Worm (Caenorhabditis elegans): ENCODE results near the gene T06A1.5.

Gene T06A1.5

DNA sequence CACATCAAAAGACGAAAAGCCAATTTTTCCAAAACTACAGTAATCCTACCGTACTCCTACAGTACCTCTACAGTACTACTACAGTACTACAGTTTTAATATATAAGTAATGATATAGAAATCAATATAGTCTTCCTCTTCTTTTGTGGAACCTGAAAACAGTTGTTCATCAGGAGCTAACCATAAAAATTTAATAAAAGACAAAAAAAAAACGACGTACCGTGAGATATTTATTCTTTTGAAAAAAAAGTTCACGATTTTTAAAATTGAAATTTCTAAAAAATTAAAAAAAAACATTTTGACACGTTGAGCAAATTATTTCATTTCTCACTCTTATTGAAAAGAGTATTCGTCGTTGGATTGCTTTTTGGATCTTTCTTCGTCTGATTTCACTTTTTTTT is 15.9 kb upstream of the T06A1.5 start, which contains the start of gene Y32G9A.3:
Y32G9A.3 (plus strand) TSS at position 301 of the 400 bp plus-strand sequence.
- TF ChIP-seq ztf-29 (GFP tag; IDR thresholded peaks at IDR 0.05) (no peak), ztf-23 (GFP tag; IDR thresholded peaks at IDR 0.05) (no peak), klf-2 (GFP tag; conservative IDR thresholded peaks at IDR 0.05) (no peak), tab-1 (GFP tag; IDR thresholded peaks at IDR 0.05) (no peak), flt-1 (GFP tag; IDR thresholded peaks at IDR 0.05) (no peak), med-1 (GFP tag; optimal IDR thresholded peaks at IDR 0.05; ENCODE audit: insufficient read depth) (no peak)

DNA sequence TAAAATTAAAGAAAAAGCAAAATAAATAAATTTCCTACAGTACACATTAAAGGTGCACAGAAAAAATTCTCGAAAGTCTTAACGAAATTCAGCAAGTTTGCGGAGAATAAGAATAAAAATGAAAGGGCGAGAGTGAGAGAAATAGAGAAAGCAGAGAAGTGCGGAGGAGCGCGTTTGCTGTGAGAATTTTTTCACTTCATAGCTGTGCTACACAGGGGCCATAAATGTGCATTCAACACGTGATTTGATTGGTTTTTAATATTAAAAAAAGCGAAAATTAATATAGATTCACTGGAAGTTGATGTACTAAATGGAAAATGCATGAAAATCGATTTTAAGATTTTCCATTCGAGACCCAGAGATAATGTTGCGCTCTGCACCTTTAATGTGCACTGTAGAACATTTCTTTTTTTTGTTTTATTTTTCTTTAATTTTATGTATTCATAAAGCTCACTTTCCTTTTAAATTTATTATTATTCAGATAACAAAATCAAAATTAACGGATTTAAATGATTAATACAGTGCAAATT is 8.9 kb upstream of the T06A1.5 start, which contains the start of gene Y32G9A.2:
Y32G9A.2 (plus strand) TSS at position 480 of the 530 bp plus-strand sequence.
- TF ChIP-seq flt-1 (GFP tag; IDR thresholded peaks at IDR 0.05) = no peak
- TF ChIP-seq tab-1 (GFP tag; IDR thresholded peaks at IDR 0.05) = no peak
- no peak for TF ChIP-seq cog-1 (tag; optimal IDR thresholded peaks at IDR 0.05)
- no peak for TF ChIP-seq ref-1 (GFP tag; conservative IDR thresholded peaks at IDR 0.05)
- TF ChIP-seq ztf-29 (GFP tag; IDR thresholded peaks at IDR 0.05) = no peak
- TF ChIP-seq med-1 (GFP tag; optimal IDR thresholded peaks at IDR 0.05; ENCODE audit: insufficient read depth) = no peak
- TF ChIP-seq T22C8.4 (GFP tag; IDR thresholded peaks at IDR 0.05) = no peak
- no peak for TF ChIP-seq ztf-23 (GFP tag; IDR thresholded peaks at IDR 0.05)
- no peak for TF ChIP-seq klf-2 (GFP tag; conservative IDR thresholded peaks at IDR 0.05)

DNA sequence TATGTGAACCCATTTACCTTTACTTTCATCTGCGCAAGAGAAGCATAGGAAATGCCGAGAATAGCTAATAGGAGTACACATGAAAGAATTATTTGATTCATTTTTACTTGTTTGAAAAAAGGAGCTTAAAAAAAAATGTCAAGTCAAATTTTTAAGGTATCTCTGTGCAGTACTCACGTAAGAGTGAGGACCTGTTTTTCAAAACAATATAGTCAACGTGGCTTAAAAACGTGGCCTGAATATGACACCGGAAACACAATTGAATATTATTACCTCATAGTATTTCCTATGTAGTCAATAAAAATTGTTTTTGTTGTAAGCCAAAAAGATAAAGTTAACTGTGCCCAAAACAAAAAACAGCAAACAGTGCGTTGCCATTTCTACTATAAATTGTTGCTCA is 6.9 kb upstream of the T06A1.5 start, which contains the start of gene Y32G9A.12:
Y32G9A.12 (minus strand) TSS at position 101 of the 400 bp plus-strand sequence.
- TF ChIP-seq flt-1 (GFP tag; IDR thresholded peaks at IDR 0.05) (no peak), ref-1 (GFP tag; conservative IDR thresholded peaks at IDR 0.05) (no peak), med-1 (GFP tag; optimal IDR thresholded peaks at IDR 0.05; ENCODE audit: insufficient read depth) (no peak), klf-2 (GFP tag; conservative IDR thresholded peaks at IDR 0.05) (no peak), ztf-23 (GFP tag; IDR thresholded peaks at IDR 0.05) (no peak), ztf-29 (GFP tag; IDR thresholded peaks at IDR 0.05) (no peak)

DNA sequence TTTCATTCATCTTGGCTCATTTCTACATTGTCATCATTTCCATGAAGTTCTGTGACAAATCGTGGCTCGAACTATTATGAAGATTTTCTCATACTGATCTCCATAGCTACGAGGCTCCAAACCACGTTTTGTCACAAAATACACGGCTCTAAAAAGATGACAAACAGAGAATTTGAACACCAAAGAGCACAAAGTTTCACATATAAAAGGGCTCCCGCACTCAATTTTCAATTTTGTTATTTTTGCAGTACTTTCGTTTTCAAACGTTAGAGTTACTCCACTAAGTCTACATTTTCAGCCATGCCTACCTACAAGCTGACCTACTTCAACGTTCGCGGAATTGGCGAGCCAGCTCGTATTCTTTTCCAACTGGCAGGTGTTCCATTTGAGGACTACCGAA is 5.7 kb upstream of the T06A1.5 start, which contains the start of gene gst-37:
gst-37 (plus strand) TSS at position 301 of the 400 bp plus-strand sequence.
- TF ChIP-seq ztf-23 (GFP tag; IDR thresholded peaks at IDR 0.05) = no peak
- TF ChIP-seq cog-1 (tag; optimal IDR thresholded peaks at IDR 0.05) = no peak
- TF ChIP-seq ref-1 (GFP tag; conservative IDR thresholded peaks at IDR 0.05) = no peak
- TF ChIP-seq klf-2 (GFP tag; conservative IDR thresholded peaks at IDR 0.05) = no peak
- TF ChIP-seq T22C8.4 (GFP tag; IDR thresholded peaks at IDR 0.05) = no peak
- TF ChIP-seq med-1 (GFP tag; optimal IDR thresholded peaks at IDR 0.05; ENCODE audit: insufficient read depth) = no peak
- no peak for TF ChIP-seq tab-1 (GFP tag; IDR thresholded peaks at IDR 0.05)
- TF ChIP-seq flt-1 (GFP tag; IDR thresholded peaks at IDR 0.05) = no peak
- no peak for TF ChIP-seq ztf-29 (GFP tag; IDR thresholded peaks at IDR 0.05)

DNA sequence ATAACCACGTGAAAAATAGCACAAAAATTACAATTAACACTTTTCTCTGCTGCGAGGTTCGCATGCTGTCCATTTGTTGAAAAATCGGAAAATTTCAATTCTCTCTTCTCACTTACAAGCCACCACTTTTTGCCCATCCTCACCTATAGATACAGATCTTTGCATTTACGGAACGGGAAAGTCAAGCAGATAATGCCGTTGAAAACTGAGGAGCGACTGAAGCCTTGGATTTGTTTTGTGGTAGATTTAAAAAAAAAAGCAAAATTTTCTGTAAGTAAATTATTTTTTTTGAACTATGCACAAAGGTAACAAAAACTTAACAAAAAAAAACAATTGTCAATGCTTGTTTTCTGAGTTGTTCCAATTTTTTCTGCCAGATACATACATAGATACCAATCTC is 1.5 kb upstream of the T06A1.5 start, which contains the start of gene T06A1.1:
T06A1.1 (minus strand) TSS at position 101 of the 400 bp plus-strand sequence.
- TF ChIP-seq ref-1 (GFP tag; conservative IDR thresholded peaks at IDR 0.05) (no peak), tab-1 (GFP tag; IDR thresholded peaks at IDR 0.05) (no peak), klf-2 (GFP tag; conservative IDR thresholded peaks at IDR 0.05) (no peak), med-1 (GFP tag; optimal IDR thresholded peaks at IDR 0.05; ENCODE audit: insufficient read depth) (no peak), ztf-29 (GFP tag; IDR thresholded peaks at IDR 0.05) (no peak), flt-1 (GFP tag; IDR thresholded peaks at IDR 0.05) (no peak), ztf-23 (GFP tag; IDR thresholded peaks at IDR 0.05) (no peak), cog-1 (tag; optimal IDR thresholded peaks at IDR 0.05) (no peak), T22C8.4 (GFP tag; IDR thresholded peaks at IDR 0.05) (no peak)

DNA sequence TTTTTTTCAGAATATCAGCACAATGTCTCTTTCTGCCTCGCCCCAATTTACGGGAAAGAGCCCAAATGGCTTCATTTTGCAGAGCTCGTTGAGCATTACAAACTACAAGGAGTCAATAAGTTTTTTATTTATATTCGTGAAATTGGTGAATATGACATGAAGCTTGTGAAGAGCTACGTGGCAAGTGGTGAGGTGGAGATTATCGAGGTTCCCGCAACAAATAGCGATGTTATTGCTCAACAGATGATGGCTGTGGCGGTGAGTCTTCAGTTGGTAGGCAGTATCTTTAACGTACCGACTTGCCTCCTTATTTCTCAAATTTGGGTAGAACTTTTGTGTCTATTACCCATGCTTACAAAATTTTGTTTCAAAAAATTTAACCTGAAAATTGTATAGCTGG is 1.4 kb downstream of the T06A1.5 start:
- TF ChIP-seq tab-1 (GFP tag; IDR thresholded peaks at IDR 0.05) (no peak), med-1 (GFP tag; optimal IDR thresholded peaks at IDR 0.05; ENCODE audit: insufficient read depth) (no peak), cog-1 (tag; optimal IDR thresholded peaks at IDR 0.05) (no peak)

DNA sequence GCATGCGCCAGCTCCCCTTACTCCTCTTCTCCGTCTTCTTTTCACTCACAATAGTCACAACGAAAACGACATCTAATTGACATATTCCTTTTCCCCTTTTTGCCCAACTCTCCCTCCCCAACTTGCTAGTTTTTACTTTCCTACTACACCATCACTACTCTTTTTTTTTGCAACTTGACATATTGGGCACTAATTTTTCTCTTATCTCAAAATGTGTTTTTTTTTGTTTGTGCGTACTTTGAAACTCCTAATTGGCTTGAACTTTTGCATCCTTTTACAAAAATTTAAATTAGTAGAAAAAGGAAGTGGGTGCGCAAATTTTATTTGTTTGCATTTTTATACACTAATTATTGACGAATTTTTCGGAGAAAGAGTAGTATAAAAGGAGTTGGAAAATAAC is 8.5 kb downstream of the T06A1.5 start:
- TF ChIP-seq T22C8.4 (GFP tag; IDR thresholded peaks at IDR 0.05) = no peak
- TF ChIP-seq klf-2 (GFP tag; conservative IDR thresholded peaks at IDR 0.05) = no peak
- TF ChIP-seq ztf-23 (GFP tag; IDR thresholded peaks at IDR 0.05) = no peak
- no peak for TF ChIP-seq flt-1 (GFP tag; IDR thresholded peaks at IDR 0.05)
- TF ChIP-seq ref-1 (GFP tag; conservative IDR thresholded peaks at IDR 0.05) = no peak
- TF ChIP-seq ztf-29 (GFP tag; IDR thresholded peaks at IDR 0.05) = no peak
- no peak for TF ChIP-seq cog-1 (tag; optimal IDR thresholded peaks at IDR 0.05)
- no peak for TF ChIP-seq tab-1 (GFP tag; IDR thresholded peaks at IDR 0.05)
- no peak for TF ChIP-seq med-1 (GFP tag; optimal IDR thresholded peaks at IDR 0.05; ENCODE audit: insufficient read depth)

DNA sequence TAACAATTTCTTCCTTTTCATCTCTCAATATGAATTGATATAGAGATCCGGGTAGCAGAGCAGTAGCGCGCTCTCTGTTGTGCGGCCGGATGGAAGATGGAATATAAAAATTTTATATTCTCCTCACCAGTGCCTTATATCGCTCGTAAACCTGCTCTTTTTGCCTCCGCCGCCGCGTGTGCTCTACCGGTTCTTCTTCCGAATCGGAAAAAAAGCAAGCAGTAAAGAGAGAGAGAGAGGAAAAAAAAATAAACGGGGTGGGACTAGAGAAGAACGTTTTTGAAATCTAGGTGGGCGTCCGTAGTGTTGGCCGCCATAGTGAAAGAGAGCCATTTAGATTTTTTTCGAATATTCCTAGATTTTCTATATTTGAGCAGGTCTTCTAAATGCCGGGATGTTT is 10.9 kb downstream of the T06A1.5 start, which contains the start of gene glb-25:
glb-25 (plus strand) TSS at position 301 of the 400 bp plus-strand sequence.
- TF ChIP-seq T22C8.4 (GFP tag; IDR thresholded peaks at IDR 0.05) (no peak), med-1 (GFP tag; optimal IDR thresholded peaks at IDR 0.05; ENCODE audit: insufficient read depth) (no peak), ref-1 (GFP tag; conservative IDR thresholded peaks at IDR 0.05) (no peak), klf-2 (GFP tag; conservative IDR thresholded peaks at IDR 0.05) (no peak), cog-1 (tag; optimal IDR thresholded peaks at IDR 0.05) (no peak)

DNA sequence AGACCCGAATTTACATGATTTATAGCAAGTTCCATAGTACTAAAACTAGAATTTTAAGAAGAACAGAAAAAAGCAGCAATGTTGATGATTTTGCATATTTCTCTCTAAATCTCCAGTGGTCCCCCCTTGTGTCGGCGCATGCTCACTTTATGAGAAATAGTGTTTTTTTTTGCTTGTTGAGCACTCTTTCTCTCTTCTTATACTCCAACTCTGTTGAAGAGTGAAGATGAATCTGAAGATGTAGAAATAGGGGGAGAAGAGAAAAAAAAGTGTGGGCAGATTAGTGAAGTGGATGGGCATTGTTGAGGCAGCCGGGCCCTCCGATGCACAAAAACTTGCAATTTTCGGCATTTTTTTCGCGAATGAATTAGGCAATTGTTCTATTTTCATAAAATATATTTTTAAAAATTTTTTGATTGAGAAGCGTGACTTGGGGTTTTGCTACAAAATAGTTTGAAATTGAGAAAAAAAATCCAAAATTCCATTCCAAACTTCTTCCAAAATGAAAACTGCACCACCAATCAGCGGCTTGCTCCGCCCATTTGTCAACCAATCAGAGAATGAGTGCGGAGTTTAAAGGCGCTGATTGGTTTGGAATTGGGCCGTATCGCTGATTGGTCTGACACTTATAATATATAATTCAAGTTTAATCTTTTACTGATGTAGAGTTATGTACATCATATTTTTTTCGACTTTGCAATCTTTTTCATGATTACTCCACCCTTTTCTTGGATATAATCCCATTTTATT is 13.6 kb downstream of the T06A1.5 start:
- no peak for TF ChIP-seq T22C8.4 (GFP tag; IDR thresholded peaks at IDR 0.05)
- no peak for TF ChIP-seq tab-1 (GFP tag; IDR thresholded peaks at IDR 0.05)
- no peak for TF ChIP-seq med-1 (GFP tag; optimal IDR thresholded peaks at IDR 0.05; ENCODE audit: insufficient read depth)
- no peak for TF ChIP-seq ztf-29 (GFP tag; IDR thresholded peaks at IDR 0.05)
- no peak for TF ChIP-seq klf-2 (GFP tag; conservative IDR thresholded peaks at IDR 0.05)
- no peak for TF ChIP-seq ref-1 (GFP tag; conservative IDR thresholded peaks at IDR 0.05)
- TF ChIP-seq ztf-23 (GFP tag; IDR thresholded peaks at IDR 0.05) = no peak
- no peak for TF ChIP-seq cog-1 (tag; optimal IDR thresholded peaks at IDR 0.05)
- TF ChIP-seq flt-1 (GFP tag; IDR thresholded peaks at IDR 0.05) = no peak

Data from whole organism, midembryonic.